Worm (Caenorhabditis elegans): ENCODE results near the gene rab-33.

The rab-33 gene

ce11 chrIII:10481497-10481896 is 22.2 kb downstream of the rab-33 start (continued):
- TF ChIP-seq ceh-82 (tag; optimal IDR thresholded peaks at IDR 0.05), result no peak
- TF ChIP-seq lin-15B (tag; optimal IDR thresholded peaks at IDR 0.05), result no peak
- no peak for TF ChIP-seq ctbp-1 (GFP tag; IDR thresholded peaks at IDR 0.05)
- no peak for TF ChIP-seq Y48G9A.11 (GFP tag; IDR thresholded peaks at IDR 0.05)
- TF ChIP-seq ama-1 (optimal IDR thresholded peaks at IDR 0.05), result no peak
- TF ChIP-seq lsy-2 (tag; optimal IDR thresholded peaks at IDR 0.05), result no peak
- no peak for TF ChIP-seq jun-1 (tag; optimal IDR thresholded peaks at IDR 0.05)
- no peak for TF ChIP-seq Y5F2A.4 (GFP tag; optimal IDR thresholded peaks at IDR 0.05)
- no peak for TF ChIP-seq saeg-2 (GFP tag; IDR thresholded peaks at IDR 0.05)
- TF ChIP-seq dpl-1 (GFP tag; optimal IDR thresholded peaks at IDR 0.05), result no peak
- TF ChIP-seq mes-2 (tag; optimal IDR thresholded peaks at IDR 0.05; ENCODE audit: poor library complexity, severe bottlenecking), result no peak
- TF ChIP-seq hlh-30 (tag; optimal IDR thresholded peaks at IDR 0.05; ENCODE audit: insufficient read depth), result peak; percentile 12
- TF ChIP-seq fkh-10 (GFP tag; optimal IDR thresholded peaks at IDR 0.05), result no peak
- TF ChIP-seq nhr-76 (tag; optimal IDR thresholded peaks at IDR 0.05), result no peak

ce11 chrIII:10479180-10479579 is 24.5 kb downstream of the rab-33 start, which contains the start of gene D2045.7:
TSS of gene D2045.7 (plus strand) at chrIII:10479480.
- TF ChIP-seq unc-39 (tag; optimal IDR thresholded peaks at IDR 0.05), result no peak
- TF ChIP-seq cey-2 (tag; optimal IDR thresholded peaks at IDR 0.05; ENCODE audit: borderline replicate concordance, insufficient read depth), result no peak
- TF ChIP-seq F10B5.3 (tag; optimal IDR thresholded peaks at IDR 0.05), result no peak
- no peak for TF ChIP-seq ctbp-1 (GFP tag; IDR thresholded peaks at IDR 0.05)
- TF ChIP-seq lin-15B (tag; optimal IDR thresholded peaks at IDR 0.05), result no peak
- no peak for TF ChIP-seq tag-97 (GFP tag; IDR thresholded peaks at IDR 0.05)
- no peak for TF ChIP-seq spr-1 (tag; optimal IDR thresholded peaks at IDR 0.05)
- no peak for TF ChIP-seq T26A8.4 (GFP tag; IDR thresholded peaks at IDR 0.05)
- TF ChIP-seq zag-1 (tag; optimal IDR thresholded peaks at IDR 0.05), result no peak
- no peak for TF ChIP-seq nhr-76 (tag; optimal IDR thresholded peaks at IDR 0.05)
- TF ChIP-seq mes-2 (tag; optimal IDR thresholded peaks at IDR 0.05; ENCODE audit: poor library complexity, severe bottlenecking), result no peak
- TF ChIP-seq rbr-2 (tag; optimal IDR thresholded peaks at IDR 0.05), result no peak
- no peak for TF ChIP-seq lin-1 (GFP tag; IDR thresholded peaks at IDR 0.05)
- TF ChIP-seq zip-11 (GFP tag; IDR thresholded peaks at IDR 0.05), result no peak
- TF ChIP-seq ztf-7 (tag; optimal IDR thresholded peaks at IDR 0.05), result no peak
- no peak for TF ChIP-seq dmd-8 (GFP tag; IDR thresholded peaks at IDR 0.05)
- TF ChIP-seq R02D3.7 (tag; optimal IDR thresholded peaks at IDR 0.05), result no peak
- TF ChIP-seq T20F7.1 (GFP tag; optimal IDR thresholded peaks at IDR 0.05), result no peak
- TF ChIP-seq Y75B8A.6 (GFP tag; IDR thresholded peaks at IDR 0.05), result no peak

- no peak for TF ChIP-seq nhr-48 (tag; optimal IDR thresholded peaks at IDR 0.05)
- no peak for TF ChIP-seq pqm-1 (tag; optimal IDR thresholded peaks at IDR 0.05)
- no peak for TF ChIP-seq lin-13 (GFP tag; optimal IDR thresholded peaks at IDR 0.05)
- TF ChIP-seq fkh-10 (GFP tag; optimal IDR thresholded peaks at IDR 0.05), result no peak
- no peak for TF ChIP-seq Y105C5A.15 (GFP tag; IDR thresholded peaks at IDR 0.05)
- TF ChIP-seq tag-97 (GFP tag; IDR thresholded peaks at IDR 0.05), result no peak
- TF ChIP-seq mxl-2 (GFP tag; conservative IDR thresholded peaks at IDR 0.05), result no peak
- no peak for TF ChIP-seq ceh-44 (GFP tag; IDR thresholded peaks at IDR 0.05)
Observed at ce11 chrIII:10474945-10475344, 28.7 kb downstream of the rab-33 start, which contains the start of gene D2045.9. TSS of gene D2045.9 (plus strand) at chrIII:10475245.

ce11 chrIII:10470927-10471326 is 32.7 kb downstream of the rab-33 start, which contains the start of gene cul-1:
TSS of gene cul-1 (plus strand) at chrIII:10471237.
- TF ChIP-seq ceh-32 (tag; optimal IDR thresholded peaks at IDR 0.05; ENCODE audit: poor library complexity), result no peak
- TF ChIP-seq dpl-1 (GFP tag; optimal IDR thresholded peaks at IDR 0.05), result no peak
- peak; percentile 2 for TF ChIP-seq nhr-28 (tag; optimal IDR thresholded peaks at IDR 0.05)
- no peak for TF ChIP-seq spr-1 (tag; optimal IDR thresholded peaks at IDR 0.05)
- TF ChIP-seq dve-1 (tag; optimal IDR thresholded peaks at IDR 0.05; ENCODE audit: insufficient read depth), result peak; percentile 5
- TF ChIP-seq vab-7 (GFP tag; IDR thresholded peaks at IDR 0.05), result no peak
- TF ChIP-seq hlh-30 (tag; optimal IDR thresholded peaks at IDR 0.05; ENCODE audit: insufficient read depth), result peak; percentile 72
- peak; percentile 23 for TF ChIP-seq mes-2 (tag; optimal IDR thresholded peaks at IDR 0.05; ENCODE audit: poor library complexity, severe bottlenecking)
- TF ChIP-seq daf-16 (GFP tag; optimal IDR thresholded peaks at IDR 0.05), result no peak
- TF ChIP-seq daf-16 (tag; optimal IDR thresholded peaks at IDR 0.05), result peak; percentile 11
- TF ChIP-seq nhr-11 (tag; optimal IDR thresholded peaks at IDR 0.05), result no peak
- no peak for TF ChIP-seq pqm-1 (tag; optimal IDR thresholded peaks at IDR 0.05)
- no peak for TF ChIP-seq lin-1 (GFP tag; IDR thresholded peaks at IDR 0.05)
- no peak for TF ChIP-seq zfp-2 (tag; optimal IDR thresholded peaks at IDR 0.05)
- peak in 1 of 2 experiments; percentile 42 for TF ChIP-seq lsy-2 (tag; optimal IDR thresholded peaks at IDR 0.05)
- TF ChIP-seq snpc-4 (tag; optimal IDR thresholded peaks at IDR 0.05), result no peak
- TF ChIP-seq F26F4.8 (GFP tag; conservative IDR thresholded peaks at IDR 0.05), result no peak
- TF ChIP-seq ama-1 (optimal IDR thresholded peaks at IDR 0.05), result no peak
- no peak for TF ChIP-seq sdz-12 (GFP tag; optimal IDR thresholded peaks at IDR 0.05)
- no peak for TF ChIP-seq Y48G9A.11 (GFP tag; IDR thresholded peaks at IDR 0.05)
- TF ChIP-seq nhr-42 (GFP tag; IDR thresholded peaks at IDR 0.05), result no peak
